Worm (Caenorhabditis elegans): ENCODE data around the gene C31G12.4.
A peak's percentile ranks its signal among the peaks of the same experiment; 100 is the strongest.

Gene C31G12.4

ce11 chrV:18179663-18180062, 1.1 kb upstream of the C31G12.4 start, which contains the start of gene C31G12.1:
C31G12.1 (plus strand) TSS chrV:18179963.
- TF ChIP-seq ceh-39 (tag; optimal IDR thresholded peaks at IDR 0.05), result peak; percentile 16
- TF ChIP-seq unc-62 (GFP tag; optimal IDR thresholded peaks at IDR 0.05), result no peak
- no peak for TF ChIP-seq lin-13 (tag; optimal IDR thresholded peaks at IDR 0.05)

ce11 chrV:18171568-18171967, 7.0 kb downstream of the C31G12.4 start, which contains the start of gene C14A6.8:
C14A6.8 (minus strand) TSS chrV:18171668.
- TF ChIP-seq mls-2 (tag; optimal IDR thresholded peaks at IDR 0.05) (no peak), mab-5 (tag; optimal IDR thresholded peaks at IDR 0.05) (no peak), sem-2 (GFP tag; optimal IDR thresholded peaks at IDR 0.05) (no peak), snpc-4 (tag; optimal IDR thresholded peaks at IDR 0.05) (no peak), cnd-1 (tag; optimal IDR thresholded peaks at IDR 0.05) (no peak), drap-1 (GFP tag; optimal IDR thresholded peaks at IDR 0.05) (no peak), lin-32 (GFP tag; optimal IDR thresholded peaks at IDR 0.05) (no peak), blmp-1 (tag; optimal IDR thresholded peaks at IDR 0.05) (no peak)

ce11 chrV:18168266-18168665, 10.3 kb downstream of the C31G12.4 start, which contains the start of gene C14A6.7:
C14A6.7 (minus strand) TSS chrV:18168366.
- TF ChIP-seq hlh-1 (tag; optimal IDR thresholded peaks at IDR 0.05), result no peak
- TF ChIP-seq lin-13 (tag; optimal IDR thresholded peaks at IDR 0.05), result no peak
- TF ChIP-seq elt-1 (tag; optimal IDR thresholded peaks at IDR 0.05; ENCODE audit: borderline replicate concordance, insufficient read depth), result no peak

ce11 chrV:18167161-18167560, 11.4 kb downstream of the C31G12.4 start, which contains the start of gene C14A6.6:
C14A6.6 (minus strand) TSS chrV:18167261.
- TF ChIP-seq lsy-2 (tag; optimal IDR thresholded peaks at IDR 0.05) (no peak), unc-39 (tag; optimal IDR thresholded peaks at IDR 0.05) (no peak), tbx-8 (GFP tag; optimal IDR thresholded peaks at IDR 0.05) (no peak), zip-8 (tag; optimal IDR thresholded peaks at IDR 0.05) (no peak), ces-1 (GFP tag; optimal IDR thresholded peaks at IDR 0.05) (no peak), lin-32 (GFP tag; optimal IDR thresholded peaks at IDR 0.05) (no peak), nhr-28 (tag; optimal IDR thresholded peaks at IDR 0.05) (no peak), ceh-43 (GFP tag; optimal IDR thresholded peaks at IDR 0.05) (no peak), nhr-2 (tag; optimal IDR thresholded peaks at IDR 0.05) (no peak), nhr-76 (tag; optimal IDR thresholded peaks at IDR 0.05) (no peak), snpc-4 (tag; optimal IDR thresholded peaks at IDR 0.05) (no peak), sem-2 (GFP tag; optimal IDR thresholded peaks at IDR 0.05) (no peak), unc-62 (GFP tag; optimal IDR thresholded peaks at IDR 0.05) (no peak), sptf-1 (tag; optimal IDR thresholded peaks at IDR 0.05) (no peak), blmp-1 (tag; optimal IDR thresholded peaks at IDR 0.05) (no peak), elt-3 (tag; optimal IDR thresholded peaks at IDR 0.05) (no peak)

ce11 chrV:18164758-18165157, 13.8 kb downstream of the C31G12.4 start, which contains the start of gene C14A6.5:
C14A6.5 (minus strand) TSS chrV:18164858.
- TF ChIP-seq ceh-43 (GFP tag; optimal IDR thresholded peaks at IDR 0.05), result no peak
- no peak for TF ChIP-seq lin-13 (tag; optimal IDR thresholded peaks at IDR 0.05)
- TF ChIP-seq ces-1 (GFP tag; optimal IDR thresholded peaks at IDR 0.05), result no peak
- TF ChIP-seq mls-2 (tag; optimal IDR thresholded peaks at IDR 0.05), result no peak
- TF ChIP-seq bed-3 (GFP tag; optimal IDR thresholded peaks at IDR 0.05), result no peak
- TF ChIP-seq elt-1 (tag; optimal IDR thresholded peaks at IDR 0.05; ENCODE audit: borderline replicate concordance, insufficient read depth), result no peak
- no peak for TF ChIP-seq nhr-237 (tag; optimal IDR thresholded peaks at IDR 0.05)
- no peak for TF ChIP-seq flh-1 (GFP tag; optimal IDR thresholded peaks at IDR 0.05)
- no peak for TF ChIP-seq unc-39 (tag; optimal IDR thresholded peaks at IDR 0.05)
- TF ChIP-seq ztf-11 (tag; optimal IDR thresholded peaks at IDR 0.05), result no peak
- no peak for TF ChIP-seq ceh-39 (tag; optimal IDR thresholded peaks at IDR 0.05)
- TF ChIP-seq lsy-2 (tag; optimal IDR thresholded peaks at IDR 0.05), result no peak
- TF ChIP-seq cnd-1 (tag; optimal IDR thresholded peaks at IDR 0.05), result no peak
- no peak for TF ChIP-seq nhr-28 (tag; optimal IDR thresholded peaks at IDR 0.05)
- TF ChIP-seq sem-2 (GFP tag; optimal IDR thresholded peaks at IDR 0.05), result no peak

ce11 chrV:18163434-18163833, 15.1 kb downstream of the C31G12.4 start:
- TF ChIP-seq zip-8 (tag; optimal IDR thresholded peaks at IDR 0.05), result peak; percentile 96
- TF ChIP-seq elt-3 (tag; optimal IDR thresholded peaks at IDR 0.05), result no peak

- TF ChIP-seq cnd-1 (tag; optimal IDR thresholded peaks at IDR 0.05), result no peak
- no peak for TF ChIP-seq mep-1 (tag; optimal IDR thresholded peaks at IDR 0.05)
- TF ChIP-seq blmp-1 (tag; optimal IDR thresholded peaks at IDR 0.05), result no peak
- TF ChIP-seq nhr-12 (tag; optimal IDR thresholded peaks at IDR 0.05), result no peak
- TF ChIP-seq mls-2 (tag; optimal IDR thresholded peaks at IDR 0.05), result no peak
- TF ChIP-seq unc-120 (tag; optimal IDR thresholded peaks at IDR 0.05; ENCODE audit: poor library complexity, severe bottlenecking), result no peak
- no peak for TF ChIP-seq lin-32 (GFP tag; optimal IDR thresholded peaks at IDR 0.05)
- TF ChIP-seq ceh-83 (GFP tag; optimal IDR thresholded peaks at IDR 0.05), result no peak
- no peak for TF ChIP-seq pha-4 (tag; optimal IDR thresholded peaks at IDR 0.05)
- no peak for TF ChIP-seq sem-2 (GFP tag; optimal IDR thresholded peaks at IDR 0.05)
- TF ChIP-seq lsy-2 (tag; optimal IDR thresholded peaks at IDR 0.05), result no peak
- no peak for TF ChIP-seq tbx-8 (GFP tag; optimal IDR thresholded peaks at IDR 0.05)
- no peak for TF ChIP-seq ceh-43 (GFP tag; optimal IDR thresholded peaks at IDR 0.05)
- TF ChIP-seq ceh-39 (tag; optimal IDR thresholded peaks at IDR 0.05), result no peak
- TF ChIP-seq unc-62 (GFP tag; optimal IDR thresholded peaks at IDR 0.05), result no peak
- no peak for TF ChIP-seq nhr-2 (tag; optimal IDR thresholded peaks at IDR 0.05)
- TF ChIP-seq elt-3 (tag; optimal IDR thresholded peaks at IDR 0.05), result no peak
- no peak for TF ChIP-seq flh-1 (GFP tag; optimal IDR thresholded peaks at IDR 0.05)
- no peak for TF ChIP-seq elt-1 (tag; optimal IDR thresholded peaks at IDR 0.05; ENCODE audit: borderline replicate concordance, insufficient read depth)
Measured at ce11 chrV:18162568-18162967, 16.0 kb downstream of the C31G12.4 start, which contains the start of gene C14A6.12. C14A6.12 (minus strand) TSS chrV:18162668.
